Worm (Caenorhabditis elegans) whole organism, L1 larva: Measurements from ENCODE around the gene rbg-1.

Source experiments
- ama-1 ChIP-seq: fragments of 150-350 bp; optimal IDR thresholded peaks from 2 replicates; lab custom pipeline; 2014
- ces-1 ChIP-seq: fragments of 150-350 bp; optimal IDR thresholded peaks from 2 replicates; lab custom pipeline; 2014; ENCODE audit warnings: missing biosample characterization, missing genetic modification reagents, missing genetic modification characterization
- efl-3 ChIP-seq: fragments of 200-800 bp; sonication (Bioruptor generic); optimal IDR thresholded peaks from 2 replicates; lab custom pipeline; 2018; ENCODE audit warnings: mild to moderate bottlenecking, missing genetic modification characterization, missing compliant biosample characterization
- egl-27 ChIP-seq, 2 experiments: fragments of 150-350 bp in 1 of 2; sonication (generic microtip); optimal IDR thresholded peaks; 3 replicates each; lab custom pipeline; 2017 to 2018; ENCODE audit warnings: missing biosample characterization in 2 of 2, missing genetic modification characterization in 2 of 2, missing genetic modification reagents in 2 of 2
- elt-2 ChIP-seq: sonication (generic microtip); optimal IDR thresholded peaks from 2 replicates; lab custom pipeline; 2016; ENCODE audit warnings: missing genetic modification characterization, mild to moderate bottlenecking, inconsistent platforms, missing compliant biosample characterization, missing genetic modification reagents
- hpl-2 ChIP-seq: fragments of 150-350 bp; optimal IDR thresholded peaks from 2 replicates; lab custom pipeline; 2014; ENCODE audit warnings: missing biosample characterization, missing genetic modification reagents, missing genetic modification characterization
- isw-1 ChIP-seq: fragments of 200-800 bp; sonication (Bioruptor generic); IDR thresholded peaks from 2 replicates; pipeline ENCODE4 v1.3.6; 2022; ENCODE audit warnings: missing genetic modification characterization, missing compliant biosample characterization
- lin-39 ChIP-seq: fragments of 150-350 bp; optimal IDR thresholded peaks from 2 replicates; lab custom pipeline; 2014; ENCODE audit warnings: missing biosample characterization, missing genetic modification reagents, missing genetic modification characterization
- lsy-2 ChIP-seq, 2 experiments: fragments of 150-350 bp; optimal IDR thresholded peaks; 2 replicates each; lab custom pipeline; 2014; ENCODE audit warnings: missing biosample characterization in 2 of 2, missing genetic modification characterization in 2 of 2
- mdl-1 ChIP-seq, 2 experiments: fragments of 150-350 bp; optimal IDR thresholded peaks; 2 replicates each; lab custom pipeline; 2014 to 2017; ENCODE audit warnings: missing biosample characterization in 2 of 2, missing genetic modification characterization in 2 of 2, inconsistent platforms in 1 of 2
- nhr-11 ChIP-seq: fragments of 150-350 bp; optimal IDR thresholded peaks from 2 replicates; lab custom pipeline; 2014; ENCODE audit warnings: missing biosample characterization, missing genetic modification characterization
- nhr-237 ChIP-seq: fragments of 150-350 bp; optimal IDR thresholded peaks from 2 replicates; lab custom pipeline; 2014; ENCODE audit warnings: missing biosample characterization, missing genetic modification characterization
- unc-130 ChIP-seq: fragments of 150-350 bp; optimal IDR thresholded peaks from 2 replicates; lab custom pipeline; 2017; ENCODE audit warnings: missing biosample characterization, missing genetic modification characterization, inconsistent platforms
- ztf-11 ChIP-seq, 2 experiments: sonication (generic microtip); optimal IDR thresholded peaks; 2 replicates each; lab custom pipeline; 2016 to 2017; ENCODE audit warnings: missing genetic modification characterization in 2 of 2, missing biosample characterization in 1 of 2, missing compliant biosample characterization in 1 of 2

DNA sequence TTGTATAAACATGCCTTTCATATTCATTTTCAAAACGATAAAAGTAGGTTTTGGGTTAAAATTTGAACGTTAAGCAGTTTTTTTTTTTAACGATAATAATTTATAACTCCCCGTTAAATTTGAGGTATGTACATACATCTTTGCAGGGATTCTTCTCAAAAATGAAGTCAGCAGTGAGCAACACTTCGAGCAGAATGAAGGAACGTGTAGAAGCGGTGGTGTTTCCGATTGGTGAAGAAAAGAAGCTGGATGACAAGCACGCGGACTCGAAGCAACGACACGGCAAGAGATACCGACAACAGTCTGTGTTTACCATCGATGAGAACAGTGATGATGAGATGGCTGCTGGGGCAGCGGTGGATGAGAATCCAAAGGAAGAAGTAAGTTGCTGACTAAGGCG lies 10.2 kb upstream of the rbg-1 start:
- TF ChIP-seq ama-1 (lab: Kevin White, UChicago), result no peak
- TF ChIP-seq elt-2 (tag; lab: Kevin White, UChicago), result no peak
- no peak for TF ChIP-seq unc-130 (tag; lab: Kevin White, UChicago)
- no peak for TF ChIP-seq egl-27 (tag; optimal IDR thresholded peaks at IDR 0.05; lab: Kevin White, UChicago)
- TF ChIP-seq efl-3 (GFP tag; lab: Kevin White, UChicago), result no peak
- TF ChIP-seq hpl-2, result no peak
- TF ChIP-seq lin-39, result no peak
- no peak for TF ChIP-seq nhr-11 (tag; lab: Kevin White, UChicago)
- TF ChIP-seq lsy-2 (tag; optimal IDR thresholded peaks at IDR 0.05; lab: Kevin White, UChicago), result no peak
- no peak for TF ChIP-seq isw-1 (GFP tag; lab: Robert Waterston, UW)
- TF ChIP-seq ztf-11 (tag; optimal IDR thresholded peaks at IDR 0.05; lab: Kevin White, UChicago), result no peak
- TF ChIP-seq nhr-237 (tag; lab: Kevin White, UChicago), result no peak
- no peak for TF ChIP-seq ces-1 (GFP tag; lab: Kevin White, UChicago)
- no peak for TF ChIP-seq mdl-1 (tag; optimal IDR thresholded peaks at IDR 0.05; lab: Kevin White, UChicago)
